Fruit fly (Drosophila melanogaster): ENCODE results near the gene Not10.

DNA sequence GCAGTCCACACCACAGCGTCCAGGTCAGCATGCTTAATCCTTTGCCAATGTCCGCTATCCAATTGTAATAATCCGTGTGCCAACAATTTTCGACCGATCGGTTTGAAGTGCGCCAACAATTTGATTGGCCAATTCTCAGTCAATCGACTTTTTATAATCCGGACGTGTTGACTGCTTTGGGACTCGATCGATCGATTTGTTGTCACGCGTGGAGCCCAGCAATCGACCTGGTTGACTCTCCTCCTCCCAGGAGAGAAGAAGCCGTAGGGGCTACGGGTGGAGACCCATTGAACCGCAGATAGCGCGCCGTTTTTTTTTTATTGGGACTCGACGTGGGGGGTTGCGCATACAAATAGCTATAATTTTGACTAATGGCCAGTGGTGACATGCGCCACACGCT lies 50.8 kb downstream of the Not10 start, which contains the start of gene Cyp313a4:
- no peak for TF ChIP-seq Lpt (GFP tag; optimal IDR thresholded peaks at IDR 0.05)
- TF ChIP-seq OdsH (GFP tag; optimal IDR thresholded peaks at IDR 0.05), result no peak
- TF ChIP-seq CG11294 (GFP tag; IDR thresholded peaks at IDR 0.05), result no peak
- no peak for TF ChIP-seq CG4318 (GFP tag; optimal IDR thresholded peaks at IDR 0.05)

All from whole organism, prepupa.